Worm (Caenorhabditis elegans) whole organism, L4 larva: Measurements from ENCODE around the gene mdh-1.
A peak's percentile ranks its signal among the peaks of the same experiment; 100 is the strongest.

Experiments used
- D1046.2 ChIP-seq: fragments of 200-800 bp; sonication (Bioruptor generic); IDR thresholded peaks from 2 replicates; pipeline ENCODE4 v1.3.6; 2022; ENCODE audit warnings: missing genetic modification characterization, missing compliant biosample characterization
- F44E2.7 ChIP-seq: fragments of 200-800 bp; sonication (Bioruptor generic); IDR thresholded peaks from 2 replicates; pipeline ENCODE4 v2.1.2; 2022; ENCODE audit warnings: missing genetic modification characterization, missing compliant biosample characterization
- F49E8.2 ChIP-seq: sonication (generic microtip); optimal IDR thresholded peaks from 2 replicates; lab custom pipeline; 2016; ENCODE audit warnings: missing compliant biosample characterization, mild to moderate bottlenecking, missing genetic modification characterization, borderline replicate concordance
- Y105C5A.15 ChIP-seq: fragments of 200-800 bp; sonication (Bioruptor generic); IDR thresholded peaks from 2 replicates; pipeline ENCODE4 v1.3.6; 2022; ENCODE audit warnings: missing genetic modification characterization, missing compliant biosample characterization
- Y48G9A.11 ChIP-seq: fragments of 200-800 bp; sonication (Bioruptor generic); IDR thresholded peaks from 2 replicates; pipeline ENCODE4 v1.3.6; 2022; ENCODE audit warnings: missing genetic modification reagents, missing genetic modification characterization, missing compliant biosample characterization
- Y5F2A.4 ChIP-seq: fragments of 200-800 bp; sonication (Bioruptor generic); optimal IDR thresholded peaks from 2 replicates; lab custom pipeline; 2018; ENCODE audit warnings: mild to moderate bottlenecking, missing genetic modification characterization, missing compliant biosample characterization
- Y75B8A.6 ChIP-seq: fragments of 200-800 bp; sonication (Bioruptor generic); IDR thresholded peaks from 2 replicates; pipeline ENCODE4 v1.3.6; 2022; ENCODE audit warnings: missing genetic modification reagents, missing genetic modification characterization, missing compliant biosample characterization
- ZK337.2 ChIP-seq: fragments of 200-800 bp; sonication (Bioruptor generic); IDR thresholded peaks from 2 replicates; pipeline ENCODE4 v1.3.6; 2022; ENCODE audit warnings: missing genetic modification reagents, missing genetic modification characterization, missing compliant biosample characterization
- ZK546.5 ChIP-seq, 2 experiments: sonication (generic microtip); optimal IDR thresholded peaks; 2 replicates each; lab custom pipeline; 2017; ENCODE audit warnings: missing biosample characterization in 2 of 2, missing genetic modification characterization in 2 of 2
- arid-1 ChIP-seq: fragments of 200-800 bp; sonication (Bioruptor generic); conservative IDR thresholded peaks from 2 replicates; pipeline ENCODE4 v1.3.6; 2022; ENCODE audit warnings: missing genetic modification reagents, missing genetic modification characterization, missing compliant biosample characterization
- ceh-44 ChIP-seq: fragments of 200-800 bp; sonication (Bioruptor generic); IDR thresholded peaks from 2 replicates; pipeline ENCODE4 v1.3.6; 2022; ENCODE audit warnings: missing genetic modification reagents, missing genetic modification characterization, missing compliant biosample characterization
- ceh-62 ChIP-seq: sonication (generic microtip); optimal IDR thresholded peaks from 2 replicates; lab custom pipeline; 2017; ENCODE audit warnings: missing biosample characterization, missing genetic modification characterization
- ces-1 ChIP-seq: fragments of 150-350 bp; sonication (generic microtip); optimal IDR thresholded peaks from 4 replicates; lab custom pipeline; 2014; ENCODE audit warnings: missing biosample characterization, missing genetic modification reagents, missing genetic modification characterization
- cey-2 ChIP-seq: sonication (generic microtip); optimal IDR thresholded peaks from 3 replicates; lab custom pipeline; 2017; ENCODE audit warnings: missing genetic modification characterization, mild to moderate bottlenecking, missing compliant biosample characterization, antibody characterized with exemption, borderline replicate concordance; ENCODE audit not compliant: insufficient read depth
- ctbp-1 ChIP-seq: fragments of 200-800 bp; sonication (Bioruptor generic); IDR thresholded peaks from 2 replicates; pipeline ENCODE4 v1.3.6; 2022; ENCODE audit warnings: missing genetic modification reagents, missing genetic modification characterization, missing compliant biosample characterization
- daf-16 ChIP-seq, 3 experiments: sonication (generic microtip); optimal IDR thresholded peaks; 2 replicates each; lab custom pipeline; 2016 to 2017; ENCODE audit warnings: missing genetic modification characterization in 3 of 3, missing genetic modification reagents in 3 of 3, mild to moderate bottlenecking in 2 of 3, missing compliant biosample characterization in 2 of 3, missing biosample characterization in 1 of 3, moderate library complexity in 1 of 3
- daf-19 ChIP-seq: fragments of 200-800 bp; sonication (Bioruptor generic); conservative IDR thresholded peaks from 2 replicates; pipeline ENCODE4 v1.3.6; 2022; ENCODE audit warnings: missing genetic modification characterization, missing compliant biosample characterization
- dmd-9 ChIP-seq: fragments of 200-800 bp; sonication (Bioruptor generic); IDR thresholded peaks from 2 replicates; pipeline ENCODE4 v1.3.6; 2022; ENCODE audit warnings: missing genetic modification reagents, missing genetic modification characterization, missing compliant biosample characterization
- dpl-1 ChIP-seq: fragments of 150-350 bp; optimal IDR thresholded peaks from 2 replicates; lab custom pipeline; 2014; ENCODE audit warnings: missing biosample characterization, missing genetic modification reagents, missing genetic modification characterization
- duxl-1 ChIP-seq: sonication (generic microtip); optimal IDR thresholded peaks from 2 replicates; lab custom pipeline; 2016; ENCODE audit warnings: mild to moderate bottlenecking, missing genetic modification characterization, moderate library complexity, missing compliant biosample characterization; ENCODE audit not compliant: poor library complexity
- egl-43 ChIP-seq: fragments of 200-800 bp; sonication (Bioruptor generic); IDR thresholded peaks from 2 replicates; pipeline ENCODE4 v1.3.6; 2022; ENCODE audit warnings: missing genetic modification reagents, missing genetic modification characterization, missing compliant biosample characterization
- gei-8 ChIP-seq: fragments of 200-800 bp; sonication (Bioruptor generic); optimal IDR thresholded peaks from 2 replicates; lab custom pipeline; 2018; ENCODE audit warnings: mild to moderate bottlenecking, missing genetic modification characterization, missing compliant biosample characterization
- hif-1 ChIP-seq, 2 experiments: sonication (generic microtip); optimal IDR thresholded peaks; 2 replicates each; lab custom pipeline; 2016 to 2017; ENCODE audit warnings: missing compliant biosample characterization in 2 of 2, missing genetic modification characterization in 2 of 2, missing genetic modification reagents in 2 of 2, missing genotype in 2 of 2, mild to moderate bottlenecking in 1 of 2
- hmg-1.1 ChIP-seq: fragments of 200-800 bp; sonication (Bioruptor generic); IDR thresholded peaks from 2 replicates; pipeline ENCODE4 v1.3.6; 2022; ENCODE audit warnings: missing genetic modification reagents, missing genetic modification characterization, missing compliant biosample characterization
- jun-1 ChIP-seq: fragments of 150-350 bp; optimal IDR thresholded peaks from 2 replicates; lab custom pipeline; 2014; ENCODE audit warnings: missing biosample characterization, missing genetic modification reagents, missing genetic modification characterization
- lin-15B ChIP-seq: fragments of 150-350 bp; sonication (generic microtip); optimal IDR thresholded peaks from 3 replicates; lab custom pipeline; 2014; ENCODE audit warnings: missing biosample characterization, missing genetic modification characterization
- lin-29 ChIP-seq: fragments of 200-800 bp; sonication (Bioruptor generic); IDR thresholded peaks from 2 replicates; pipeline ENCODE4 v1.3.6; 2022; ENCODE audit warnings: missing genetic modification reagents, missing genetic modification characterization, missing compliant biosample characterization
- lin-38 ChIP-seq: fragments of 200-800 bp; sonication (Bioruptor generic); IDR thresholded peaks from 2 replicates; pipeline ENCODE4 v1.3.6; 2022; ENCODE audit warnings: missing genetic modification reagents, missing genetic modification characterization, missing compliant biosample characterization
- lin-39 ChIP-seq: fragments of 150-350 bp; optimal IDR thresholded peaks from 2 replicates; lab custom pipeline; 2014; ENCODE audit warnings: missing biosample characterization, missing genetic modification reagents, missing genetic modification characterization
- lsy-2 ChIP-seq, 2 experiments: fragments of 150-350 bp in 1 of 2; sonication (generic microtip) in 1 of 2; optimal IDR thresholded peaks; 2 replicates each; lab custom pipeline; 2014 to 2017; ENCODE audit warnings: missing biosample characterization in 2 of 2, missing genetic modification characterization in 2 of 2
- mdt-29 ChIP-seq: fragments of 200-800 bp; sonication (Bioruptor generic); IDR thresholded peaks from 2 replicates; pipeline ENCODE4 v1.3.6; 2022; ENCODE audit warnings: missing genetic modification reagents, missing genetic modification characterization, missing compliant biosample characterization
- mep-1 ChIP-seq: fragments of 150-350 bp; sonication (generic microtip); optimal IDR thresholded peaks from 3 replicates; lab custom pipeline; 2014; ENCODE audit warnings: missing biosample characterization, missing genetic modification characterization
- mxl-2 ChIP-seq: fragments of 200-800 bp; sonication (Bioruptor generic); conservative IDR thresholded peaks from 2 replicates; pipeline ENCODE4 v1.3.6; 2022; ENCODE audit warnings: missing genetic modification reagents, missing genetic modification characterization, missing compliant biosample characterization
- nhr-10 ChIP-seq: fragments of 150-350 bp; optimal IDR thresholded peaks from 2 replicates; lab custom pipeline; 2014; ENCODE audit warnings: missing biosample characterization, missing genetic modification characterization
- nhr-11 ChIP-seq: fragments of 150-350 bp; optimal IDR thresholded peaks from 2 replicates; lab custom pipeline; 2014; ENCODE audit warnings: missing biosample characterization, missing genetic modification characterization
- nhr-111 ChIP-seq: fragments of 200-800 bp; sonication (Bioruptor generic); optimal IDR thresholded peaks from 2 replicates; lab custom pipeline; 2018; ENCODE audit warnings: mild to moderate bottlenecking, missing genetic modification characterization, missing compliant biosample characterization
- nhr-237 ChIP-seq: sonication (generic microtip); optimal IDR thresholded peaks from 2 replicates; lab custom pipeline; 2017; ENCODE audit warnings: missing biosample characterization, missing genetic modification characterization
- nhr-25 ChIP-seq: sonication (generic microtip); optimal IDR thresholded peaks from 2 replicates; lab custom pipeline; 2017; ENCODE audit warnings: missing genetic modification characterization, mild to moderate bottlenecking, missing compliant biosample characterization, antibody characterized with exemption, moderate library complexity, borderline replicate concordance; ENCODE audit not compliant: insufficient read depth
- nhr-41 ChIP-seq: fragments of 200-800 bp; sonication (Bioruptor generic); IDR thresholded peaks from 2 replicates; pipeline ENCODE4 v1.3.6; 2022; ENCODE audit warnings: missing genetic modification reagents, missing genetic modification characterization, missing compliant biosample characterization
- nhr-42 ChIP-seq: fragments of 200-800 bp; sonication (Bioruptor generic); IDR thresholded peaks from 2 replicates; pipeline ENCODE4 v1.3.6; 2022; ENCODE audit warnings: missing genetic modification characterization, missing compliant biosample characterization
- php-3 ChIP-seq: fragments of 200-800 bp; sonication (Bioruptor generic); IDR thresholded peaks from 2 replicates; pipeline ENCODE4 v1.3.6; 2022; ENCODE audit warnings: missing genetic modification reagents, missing genetic modification characterization, missing compliant biosample characterization
- pqm-1 ChIP-seq: sonication (generic microtip); optimal IDR thresholded peaks from 2 replicates; lab custom pipeline; 2017; ENCODE audit warnings: missing biosample characterization, missing genetic modification characterization
- saeg-2 ChIP-seq: fragments of 200-800 bp; sonication (Bioruptor generic); IDR thresholded peaks from 2 replicates; pipeline ENCODE4 v1.3.6; 2022; ENCODE audit warnings: missing genetic modification reagents, missing genetic modification characterization, missing compliant biosample characterization
- set-16 ChIP-seq: fragments of 200-800 bp; sonication (Bioruptor generic); IDR thresholded peaks from 2 replicates; pipeline ENCODE4 v1.3.6; 2022; ENCODE audit warnings: missing genetic modification reagents, missing genetic modification characterization, missing compliant biosample characterization
- snpc-4 ChIP-seq: fragments of 150-350 bp; optimal IDR thresholded peaks from 2 replicates; lab custom pipeline; 2014; ENCODE audit warnings: missing biosample characterization, missing genetic modification characterization
- spr-1 ChIP-seq: sonication (generic microtip); optimal IDR thresholded peaks from 2 replicates; lab custom pipeline; 2016; ENCODE audit warnings: mild to moderate bottlenecking, missing genetic modification characterization, missing compliant biosample characterization
- spr-3 ChIP-seq: fragments of 200-800 bp; sonication (Bioruptor generic); optimal IDR thresholded peaks from 2 replicates; lab custom pipeline; 2018; ENCODE audit warnings: mild to moderate bottlenecking, missing genetic modification characterization, missing compliant biosample characterization
- vab-7 ChIP-seq: fragments of 200-800 bp; sonication (Bioruptor generic); IDR thresholded peaks from 2 replicates; pipeline ENCODE4 v1.3.6; 2022; ENCODE audit warnings: missing genetic modification reagents, missing genetic modification characterization, missing compliant biosample characterization
- zfp-2 ChIP-seq: sonication (generic microtip); optimal IDR thresholded peaks from 2 replicates; lab custom pipeline; 2016; ENCODE audit warnings: mild to moderate bottlenecking, missing genetic modification characterization, missing compliant biosample characterization

mdh-1 gene

ce11 chrV:6514887-6515324 lies 1.4 kb downstream of the mdh-1 start, which contains the start of gene dpy-11 (continued):
- 0 out of 2 replicates have a peak, but pooled peaks have one; percentile 7 for TF ChIP-seq mxl-2 (GFP tag; lab: Robert Waterston, UW)
- TF ChIP-seq nhr-237: no peak
- TF ChIP-seq hif-1 (tag; optimal IDR thresholded peaks at IDR 0.05; lab: Kevin White, UChicago): peak in 1 of 2 experiments; percentile 20
- TF ChIP-seq ceh-62 (tag; lab: Kevin White, UChicago): no peak
- TF ChIP-seq daf-19 (GFP tag; lab: Robert Waterston, UW): no peak
- TF ChIP-seq D1046.2: no peak
- no peak for TF ChIP-seq F44E2.7
- TF ChIP-seq nhr-10 (tag; lab: Kevin White, UChicago): no peak
- TF ChIP-seq cey-2: no peak
- no peak for TF ChIP-seq zfp-2 (tag; lab: Kevin White, UChicago)
- peak; percentile 53 for TF ChIP-seq spr-1
- no peak for TF ChIP-seq dmd-9 (GFP tag; lab: Robert Waterston, UW)
- TF ChIP-seq lin-29 (GFP tag; lab: Robert Waterston, UW): no peak
- TF ChIP-seq mep-1: peak; percentile 81
- no peak for TF ChIP-seq dpl-1 (GFP tag; lab: Kevin White, UChicago)
- 0 out of 2 replicates have a peak, but pooled peaks have one; percentile 36 for TF ChIP-seq ctbp-1 (GFP tag; lab: Robert Waterston, UW)
- TF ChIP-seq saeg-2 (GFP tag; lab: Robert Waterston, UW): no peak
- TF ChIP-seq daf-16 (GFP tag; optimal IDR thresholded peaks at IDR 0.05; lab: Kevin White, UChicago): peak in 1 of 2 experiments; percentile 30
- TF ChIP-seq daf-16 (tag; optimal IDR thresholded peaks at IDR 0.05; lab: Kevin White, UChicago): peak; percentile 21
- TF ChIP-seq nhr-41: no peak
- TF ChIP-seq F49E8.2 (tag; lab: Kevin White, UChicago): no peak
- TF ChIP-seq ces-1 (GFP tag; lab: Kevin White, UChicago): no peak
- TF ChIP-seq lin-15B (tag; lab: Kevin White, UChicago): no peak
- peak; percentile 49; the same call in 1 of the 2 replicates for TF ChIP-seq mdt-29 (GFP tag; lab: Robert Waterston, UW)
- TF ChIP-seq ZK337.2 (GFP tag; lab: Robert Waterston, UW): peak; percentile 35; the same call in 1 of the 2 replicates
- peak; percentile 49 to 58 for TF ChIP-seq lsy-2 (tag; optimal IDR thresholded peaks at IDR 0.05; lab: Kevin White, UChicago)
- no peak for TF ChIP-seq vab-7
- TF ChIP-seq nhr-25 (tag; lab: Kevin White, UChicago): peak; percentile 55
- TF ChIP-seq Y105C5A.15 (GFP tag; lab: Robert Waterston, UW): 0 out of 2 replicates have a peak, but pooled peaks have one; percentile 46
- TF ChIP-seq gei-8 (GFP tag; lab: Kevin White, UChicago): peak; percentile 46
- peak; percentile 71 for TF ChIP-seq duxl-1 (tag; lab: Kevin White, UChicago)
- peak; percentile 53 for TF ChIP-seq lin-38
- no peak for TF ChIP-seq snpc-4 (tag; lab: Kevin White, UChicago)
- TF ChIP-seq hmg-1.1 (GFP tag; lab: Robert Waterston, UW): peak; percentile 45
- TF ChIP-seq Y5F2A.4 (GFP tag; lab: Kevin White, UChicago): no peak
- TF ChIP-seq Y75B8A.6 (GFP tag; lab: Robert Waterston, UW): peak; percentile 91
- no peak for TF ChIP-seq nhr-42
- no peak for TF ChIP-seq arid-1
- TF ChIP-seq set-16 (GFP tag; lab: Robert Waterston, UW): no peak
- no peak for TF ChIP-seq ceh-44 (GFP tag; lab: Robert Waterston, UW)
- no peak for TF ChIP-seq jun-1 (tag; lab: Kevin White, UChicago)
- TF ChIP-seq ZK546.5 (tag; optimal IDR thresholded peaks at IDR 0.05; lab: Kevin White, UChicago): no peak
- TF ChIP-seq pqm-1 (tag; lab: Kevin White, UChicago): no peak
- no peak for TF ChIP-seq lin-39 (tag; lab: Kevin White, UChicago)
- peak; percentile 36; the same call in 1 of the 2 replicates for TF ChIP-seq Y48G9A.11 (GFP tag; lab: Robert Waterston, UW)
- TF ChIP-seq nhr-11: no peak
- TF ChIP-seq spr-3 (GFP tag; lab: Kevin White, UChicago): peak; percentile 12
- TF ChIP-seq nhr-111 (GFP tag; lab: Kevin White, UChicago): no peak
- TF ChIP-seq php-3 (GFP tag; lab: Robert Waterston, UW): 0 out of 2 replicates have a peak, but pooled peaks have one; percentile 8
- TF ChIP-seq egl-43 (GFP tag; lab: Robert Waterston, UW): no peak
